Worm (Caenorhabditis elegans) whole organism, L4 larva: ENCODE results near the gene F16G10.5.
A peak's percentile ranks its signal among the peaks of the same experiment; 100 is the strongest.

Experiments used
- D1046.2 ChIP-seq: fragments of 200-800 bp; sonication (Bioruptor generic); IDR thresholded peaks from 2 replicates; pipeline ENCODE4 v1.3.6; 2022; ENCODE audit warnings: missing genetic modification characterization, missing compliant biosample characterization
- F10B5.3 ChIP-seq: sonication (generic microtip); optimal IDR thresholded peaks from 2 replicates; lab custom pipeline; 2016; ENCODE audit warnings: mild to moderate bottlenecking, missing genetic modification characterization, missing compliant biosample characterization
- F26F4.8 ChIP-seq: fragments of 200-800 bp; sonication (Bioruptor generic); conservative IDR thresholded peaks from 2 replicates; pipeline ENCODE4 v1.3.6; 2022; ENCODE audit warnings: missing genetic modification characterization, missing compliant biosample characterization
- R02D3.7 ChIP-seq: fragments of 150-350 bp; sonication (generic microtip); optimal IDR thresholded peaks from 3 replicates; lab custom pipeline; 2014; ENCODE audit warnings: missing biosample characterization, missing genetic modification characterization
- aha-1 ChIP-seq: fragments of 150-350 bp; peaks from one replicate; lab custom pipeline; 2014; ENCODE audit warnings: missing biosample characterization, missing genetic modification characterization
- aly-2 ChIP-seq: sonication (generic microtip); optimal IDR thresholded peaks from 2 replicates; lab custom pipeline; 2018; ENCODE audit warnings: missing biosample characterization, missing genetic modification characterization
- attf-4 ChIP-seq: sonication (generic microtip); optimal IDR thresholded peaks from 3 replicates; lab custom pipeline; 2017; ENCODE audit warnings: missing biosample characterization, missing genetic modification characterization
- ceh-20 ChIP-seq: fragments of 200-800 bp; sonication (Bioruptor generic); IDR thresholded peaks from 2 replicates; pipeline ENCODE4 v1.3.6; 2022; ENCODE audit warnings: missing genetic modification reagents, missing genetic modification characterization, missing compliant biosample characterization
- ceh-32 ChIP-seq: sonication (generic microtip); optimal IDR thresholded peaks from 2 replicates; lab custom pipeline; 2016; ENCODE audit warnings: mild to moderate bottlenecking, missing genetic modification characterization, missing compliant biosample characterization; ENCODE audit not compliant: poor library complexity
- ceh-44 ChIP-seq: fragments of 200-800 bp; sonication (Bioruptor generic); IDR thresholded peaks from 2 replicates; pipeline ENCODE4 v1.3.6; 2022; ENCODE audit warnings: missing genetic modification reagents, missing genetic modification characterization, missing compliant biosample characterization
- daf-16 ChIP-seq, 3 experiments: sonication (generic microtip); optimal IDR thresholded peaks; 2 replicates each; lab custom pipeline; 2016 to 2017; ENCODE audit warnings: missing genetic modification characterization in 3 of 3, missing genetic modification reagents in 3 of 3, mild to moderate bottlenecking in 2 of 3, missing compliant biosample characterization in 2 of 3, missing biosample characterization in 1 of 3, moderate library complexity in 1 of 3
- daf-19 ChIP-seq: fragments of 200-800 bp; sonication (Bioruptor generic); conservative IDR thresholded peaks from 2 replicates; pipeline ENCODE4 v1.3.6; 2022; ENCODE audit warnings: missing genetic modification characterization, missing compliant biosample characterization
- dmd-6 ChIP-seq: fragments of 200-800 bp; sonication (Bioruptor generic); IDR thresholded peaks from 2 replicates; pipeline ENCODE4 v1.3.6; 2022; ENCODE audit warnings: missing genetic modification reagents, missing genetic modification characterization, missing compliant biosample characterization
- dve-1 ChIP-seq: sonication (generic microtip); optimal IDR thresholded peaks from 2 replicates; lab custom pipeline; 2017; ENCODE audit warnings: antibody characterized with exemption, mild to moderate bottlenecking, missing genetic modification characterization, missing compliant biosample characterization; ENCODE audit not compliant: insufficient read depth
- egl-27 ChIP-seq: sonication (generic microtip); optimal IDR thresholded peaks from 3 replicates; lab custom pipeline; 2017; ENCODE audit warnings: missing biosample characterization, missing genetic modification reagents, missing genetic modification characterization
- gei-8 ChIP-seq: fragments of 200-800 bp; sonication (Bioruptor generic); optimal IDR thresholded peaks from 2 replicates; lab custom pipeline; 2018; ENCODE audit warnings: mild to moderate bottlenecking, missing genetic modification characterization, missing compliant biosample characterization
- hlh-11 ChIP-seq: fragments of 200-800 bp; sonication (Bioruptor generic); optimal IDR thresholded peaks from 2 replicates; lab custom pipeline; 2018; ENCODE audit warnings: mild to moderate bottlenecking, missing genetic modification characterization, missing compliant biosample characterization
- hlh-30 ChIP-seq: sonication (generic microtip); optimal IDR thresholded peaks from 2 replicates; lab custom pipeline; 2017; ENCODE audit warnings: antibody characterized with exemption, mild to moderate bottlenecking, missing genetic modification characterization, missing compliant biosample characterization; ENCODE audit not compliant: insufficient read depth
- hmg-1.1 ChIP-seq: fragments of 200-800 bp; sonication (Bioruptor generic); IDR thresholded peaks from 2 replicates; pipeline ENCODE4 v1.3.6; 2022; ENCODE audit warnings: missing genetic modification reagents, missing genetic modification characterization, missing compliant biosample characterization
- lim-7 ChIP-seq: fragments of 200-800 bp; sonication (Bioruptor generic); IDR thresholded peaks from 2 replicates; pipeline ENCODE4 v1.3.6; 2022; ENCODE audit warnings: missing genetic modification characterization, missing compliant biosample characterization
- lin-13 ChIP-seq: fragments of 150-350 bp; optimal IDR thresholded peaks from 2 replicates; lab custom pipeline; 2014; ENCODE audit warnings: missing biosample characterization, missing genetic modification reagents, missing genetic modification characterization
- lin-39 ChIP-seq: fragments of 150-350 bp; optimal IDR thresholded peaks from 2 replicates; lab custom pipeline; 2014; ENCODE audit warnings: missing biosample characterization, missing genetic modification reagents, missing genetic modification characterization
- lsy-2 ChIP-seq, 2 experiments: fragments of 150-350 bp in 1 of 2; sonication (generic microtip) in 1 of 2; optimal IDR thresholded peaks; 2 replicates each; lab custom pipeline; 2014 to 2017; ENCODE audit warnings: missing biosample characterization in 2 of 2, missing genetic modification characterization in 2 of 2
- mdl-1 ChIP-seq, 2 experiments: fragments of 150-350 bp in 1 of 2; sonication (generic microtip) in 1 of 2; optimal IDR thresholded peaks; 2 replicates each; lab custom pipeline; 2014 to 2017; ENCODE audit warnings: missing biosample characterization in 2 of 2, missing genetic modification characterization in 2 of 2
- mep-1 ChIP-seq: fragments of 150-350 bp; sonication (generic microtip); optimal IDR thresholded peaks from 3 replicates; lab custom pipeline; 2014; ENCODE audit warnings: missing biosample characterization, missing genetic modification characterization
- mes-2 ChIP-seq: sonication (generic microtip); optimal IDR thresholded peaks from 2 replicates; lab custom pipeline; 2016; ENCODE audit warnings: missing genotype, mild to moderate bottlenecking, missing genetic modification characterization, missing compliant biosample characterization; ENCODE audit not compliant: poor library complexity, severe bottlenecking
- nhr-102 ChIP-seq: sonication (generic microtip); optimal IDR thresholded peaks from 2 replicates; lab custom pipeline; 2016; ENCODE audit warnings: mild to moderate bottlenecking, missing genetic modification characterization, moderate library complexity, missing compliant biosample characterization
- nhr-28 ChIP-seq: fragments of 150-350 bp; optimal IDR thresholded peaks from 2 replicates; lab custom pipeline; 2014; ENCODE audit warnings: missing biosample characterization, missing genetic modification characterization
- nhr-42 ChIP-seq: fragments of 200-800 bp; sonication (Bioruptor generic); IDR thresholded peaks from 2 replicates; pipeline ENCODE4 v1.3.6; 2022; ENCODE audit warnings: missing genetic modification characterization, missing compliant biosample characterization
- nhr-77 ChIP-seq: fragments of 150-350 bp; optimal IDR thresholded peaks from 2 replicates; lab custom pipeline; 2014; ENCODE audit warnings: missing biosample characterization, missing genetic modification characterization
- php-3 ChIP-seq: fragments of 200-800 bp; sonication (Bioruptor generic); IDR thresholded peaks from 2 replicates; pipeline ENCODE4 v1.3.6; 2022; ENCODE audit warnings: missing genetic modification reagents, missing genetic modification characterization, missing compliant biosample characterization
- pqm-1 ChIP-seq: sonication (generic microtip); optimal IDR thresholded peaks from 2 replicates; lab custom pipeline; 2017; ENCODE audit warnings: missing biosample characterization, missing genetic modification characterization
- set-16 ChIP-seq: fragments of 200-800 bp; sonication (Bioruptor generic); IDR thresholded peaks from 2 replicates; pipeline ENCODE4 v1.3.6; 2022; ENCODE audit warnings: missing genetic modification reagents, missing genetic modification characterization, missing compliant biosample characterization
- snpc-1.2 ChIP-seq: fragments of 200-800 bp; sonication (Bioruptor generic); IDR thresholded peaks from 2 replicates; pipeline ENCODE4 v1.3.6; 2022; ENCODE audit warnings: missing genetic modification reagents, missing genetic modification characterization, missing compliant biosample characterization
- spr-1 ChIP-seq: sonication (generic microtip); optimal IDR thresholded peaks from 2 replicates; lab custom pipeline; 2016; ENCODE audit warnings: mild to moderate bottlenecking, missing genetic modification characterization, missing compliant biosample characterization
- tag-97 ChIP-seq: fragments of 200-800 bp; sonication (Bioruptor generic); IDR thresholded peaks from 2 replicates; pipeline ENCODE4 v1.3.6; 2022; ENCODE audit warnings: missing genetic modification characterization, missing compliant biosample characterization
- unc-62 ChIP-seq, 3 experiments: fragments of 150-350 bp in 1 of 3; sonication (generic microtip); optimal IDR thresholded peaks in 2 of 3; peaks in 1 of 3; 1 replicate in 1 of 3; 2 replicates in 2 of 3; lab custom pipeline; 2014 to 2017; ENCODE audit warnings: missing biosample characterization in 3 of 3, missing genetic modification characterization in 3 of 3, missing genetic modification reagents in 3 of 3, missing genotype in 1 of 3
- zag-1 ChIP-seq: fragments of 150-350 bp; optimal IDR thresholded peaks from 2 replicates; lab custom pipeline; 2014; ENCODE audit warnings: missing biosample characterization, missing genetic modification characterization

Gene F16G10.5

DNA sequence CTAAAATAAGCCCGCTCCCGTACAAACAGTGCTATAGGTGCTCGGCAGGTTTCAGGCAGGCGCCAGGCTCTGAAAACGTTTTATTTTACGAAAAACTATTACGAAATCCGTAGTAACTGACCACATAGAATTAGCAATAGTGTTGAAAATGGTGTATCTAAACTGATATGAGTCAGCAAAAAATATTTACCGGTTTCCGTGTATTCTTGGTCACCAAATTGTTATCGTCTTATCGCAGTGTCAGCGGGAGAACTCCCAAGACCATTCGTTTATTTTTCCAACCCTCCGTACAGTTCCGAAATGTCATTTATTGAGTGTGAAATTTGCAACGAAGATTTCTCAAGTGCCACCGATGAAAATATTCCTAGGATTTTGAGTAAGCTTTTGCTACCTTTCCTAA is 34.9 kb upstream of the F16G10.5 start, which contains the start of gene F43C11.8:
Gene F43C11.8, plus strand, starts transcription at position 301 of the 400 bp plus-strand sequence.
- TF ChIP-seq gei-8 = no peak
- TF ChIP-seq daf-16 (GFP tag; optimal IDR thresholded peaks at IDR 0.05; lab: Kevin White, UChicago) = no peak
- peak; percentile 11 for TF ChIP-seq daf-16 (tag; optimal IDR thresholded peaks at IDR 0.05; lab: Kevin White, UChicago)

DNA sequence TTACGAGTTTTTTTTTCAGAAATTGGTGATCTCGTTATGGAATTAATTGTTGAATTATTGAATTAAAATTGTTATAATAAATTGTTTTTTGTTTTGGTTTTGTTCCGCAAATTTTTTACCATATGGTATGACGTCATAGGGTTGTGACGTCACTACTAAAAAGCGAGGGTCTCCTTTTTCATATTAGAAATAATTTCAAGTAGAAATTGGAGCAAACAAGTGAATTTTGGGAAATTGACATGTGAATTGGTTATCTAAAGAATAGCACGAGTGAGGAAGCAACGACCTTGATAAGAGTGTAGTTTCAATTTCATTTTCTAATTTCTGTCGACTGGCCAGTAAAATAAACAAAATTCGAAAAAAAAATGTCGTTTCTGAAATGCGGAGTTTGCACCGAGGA is 31.5 kb upstream of the F16G10.5 start, which contains the start of gene F43C11.7:
Gene F43C11.7, plus strand, starts transcription at position 326 of the 400 bp plus-strand sequence.
- TF ChIP-seq php-3 (0 out of 2 replicates have a peak, but pooled peaks have one; percentile 19), hlh-11 (peak; percentile 58), ceh-32 (no peak), daf-16 (GFP tag; optimal IDR thresholded peaks at IDR 0.05; lab: Kevin White, UChicago) (no peak), daf-16 (tag; optimal IDR thresholded peaks at IDR 0.05; lab: Kevin White, UChicago) (peak; percentile 63), hlh-30 (peak; percentile 52), snpc-1.2 (GFP tag; lab: Robert Waterston, UW) (no peak), ceh-20 (GFP tag; lab: Robert Waterston, UW) (no peak), pqm-1 (tag; lab: Kevin White, UChicago) (peak; percentile 80), nhr-77 (tag; lab: Kevin White, UChicago) (peak; percentile 69), dve-1 (peak; percentile 56), mep-1 (tag; lab: Kevin White, UChicago) (no peak), D1046.2 (GFP tag; lab: Robert Waterston, UW) (no peak), spr-1 (tag; lab: Kevin White, UChicago) (no peak), mdl-1 (tag; optimal IDR thresholded peaks at IDR 0.05; lab: Kevin White, UChicago) (peak in 1 of 2 experiments; percentile 35), dmd-6 (GFP tag; lab: Robert Waterston, UW) (peak; percentile 71), lin-39 (tag; lab: Kevin White, UChicago) (no peak), zag-1 (tag; lab: Kevin White, UChicago) (no peak), nhr-28 (tag; lab: Kevin White, UChicago) (peak; percentile 82), lim-7 (GFP tag; lab: Robert Waterston, UW) (no peak)
- TF ChIP-seq, all 104 proteins: peak for 10

DNA sequence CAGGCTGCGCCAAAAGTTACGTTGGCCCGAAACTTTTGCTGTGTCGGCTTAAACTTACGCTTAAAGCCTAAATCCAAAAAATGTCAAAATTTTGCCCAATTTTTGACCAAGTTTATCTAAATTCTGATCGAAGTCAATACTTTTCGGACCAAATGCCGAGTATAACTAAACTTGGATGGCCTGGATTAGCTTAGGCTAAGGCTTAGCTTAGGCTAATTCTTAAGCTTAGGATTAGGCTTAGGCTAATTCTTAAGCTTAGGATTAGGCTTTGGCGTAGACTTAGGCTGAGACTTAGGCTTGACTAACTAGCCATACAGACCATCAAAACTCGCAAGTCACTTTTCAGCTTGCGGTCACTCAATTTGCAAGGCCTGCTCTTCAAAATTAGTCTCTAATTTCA is 30.9 kb upstream of the F16G10.5 start:
- TF ChIP-seq attf-4 (no peak), unc-62 (GFP tag; optimal IDR thresholded peaks at IDR 0.05 in 1 of 2; lab: Kevin White, UChicago) (peak in 1 of 2 experiments; percentile 19), unc-62 (tag; optimal IDR thresholded peaks at IDR 0.05; lab: Kevin White, UChicago) (no peak)
- TF ChIP-seq, all 104 proteins: peak for 1

DNA sequence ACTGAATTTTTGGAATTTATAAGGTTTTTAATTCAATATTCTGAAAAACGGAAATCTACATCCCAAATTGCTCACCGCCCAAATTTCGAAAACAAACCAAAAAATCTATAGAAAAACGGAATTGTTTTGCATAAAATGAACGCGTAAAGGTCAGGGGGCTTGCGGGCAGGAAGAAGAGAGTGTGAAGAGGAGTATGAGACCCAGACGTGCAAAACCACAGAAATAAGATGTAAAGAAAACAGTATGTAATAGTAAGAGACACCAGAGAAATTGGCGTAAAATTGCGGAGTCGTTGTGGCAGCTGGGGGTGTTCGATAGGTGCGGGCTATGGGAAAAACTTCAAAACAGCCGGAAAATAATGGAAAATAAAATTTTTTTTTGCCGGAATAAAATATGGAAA is 26.1 kb upstream of the F16G10.5 start:
- TF ChIP-seq hmg-1.1 (GFP tag; lab: Robert Waterston, UW) (0 out of 2 replicates have a peak, but pooled peaks have one; percentile 23), ceh-44 (no peak), hlh-30 (peak; percentile 22), nhr-42 (no peak), daf-16 (GFP tag; optimal IDR thresholded peaks at IDR 0.05; lab: Kevin White, UChicago) (no peak), daf-16 (tag; optimal IDR thresholded peaks at IDR 0.05; lab: Kevin White, UChicago) (peak; percentile 17), R02D3.7 (tag; lab: Kevin White, UChicago) (peak; percentile 23), mes-2 (peak; percentile 12), lsy-2 (tag; optimal IDR thresholded peaks at IDR 0.05; lab: Kevin White, UChicago) (peak in 1 of 2 experiments; percentile 38), dve-1 (no peak), aha-1 (tag; lab: Kevin White, UChicago) (peak; percentile 76)
- TF ChIP-seq, all 104 proteins: peak for 7

DNA sequence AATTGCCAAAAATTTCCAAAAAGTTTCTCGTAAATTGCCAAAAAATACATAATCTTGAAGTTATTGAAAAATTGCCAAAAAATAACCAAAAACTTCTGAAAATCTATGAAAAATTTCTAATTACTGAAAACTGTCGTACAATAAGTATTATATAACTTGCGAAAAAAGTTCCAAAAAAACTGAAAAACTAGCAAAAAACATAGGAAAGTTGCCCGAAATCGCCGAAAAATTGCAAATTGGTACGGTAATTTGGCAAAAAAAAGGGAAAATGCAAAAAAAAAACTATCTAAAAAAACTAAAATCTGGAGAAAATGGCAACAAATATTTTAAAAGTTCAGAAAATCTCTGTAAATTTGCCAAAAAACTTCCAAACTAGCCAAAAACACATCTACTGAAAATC is 25.6 kb upstream of the F16G10.5 start, which contains the start of gene enri-1:
Gene enri-1, minus strand, starts transcription at position 101 of the 400 bp plus-strand sequence.
- no peak for TF ChIP-seq tag-97 (GFP tag; lab: Robert Waterston, UW)
- TF ChIP-seq nhr-102 (tag; lab: Kevin White, UChicago) = no peak
- TF ChIP-seq aly-2 (tag; lab: Kevin White, UChicago) = no peak
- TF ChIP-seq ceh-44 = no peak
- no peak for TF ChIP-seq egl-27
- TF ChIP-seq zag-1 (tag; lab: Kevin White, UChicago) = no peak
- TF ChIP-seq daf-19 (GFP tag; lab: Robert Waterston, UW) = no peak
- no peak for TF ChIP-seq ceh-20 (GFP tag; lab: Robert Waterston, UW)
- no peak for TF ChIP-seq pqm-1 (tag; lab: Kevin White, UChicago)
- TF ChIP-seq set-16 (GFP tag; lab: Robert Waterston, UW) = no peak
- TF ChIP-seq dve-1 = no peak
- no peak for TF ChIP-seq F26F4.8 (GFP tag; lab: Robert Waterston, UW)
- no peak for TF ChIP-seq lin-39 (tag; lab: Kevin White, UChicago)
- no peak for TF ChIP-seq F10B5.3
- no peak for TF ChIP-seq lin-13 (GFP tag; lab: Kevin White, UChicago)
- TF ChIP-seq, all 104 proteins: peak for 0
